Fruit fly (Drosophila melanogaster) Kc167 (cell line): ENCODE results near the gene Tim17b2.

Experiments
- Myc ChIP-seq: fragments of >200 bp; optimal IDR thresholded peaks from 2 replicates; lab custom pipeline; 2017; ENCODE audit warnings: missing external identifiers
- Sin3A ChIP-seq: fragments of >200 bp; optimal IDR thresholded peaks from 2 replicates; lab custom pipeline; 2018; ENCODE audit warnings: missing external identifiers
- h ChIP-seq: fragments of >200 bp; optimal IDR thresholded peaks from 3 replicates; lab custom pipeline; 2018; ENCODE audit warnings: missing external identifiers
- insv ChIP-seq: fragments of >200 bp; optimal IDR thresholded peaks from 3 replicates; lab custom pipeline; 2018; ENCODE audit warnings: missing external identifiers
- psq ChIP-seq: fragments of >200 bp; optimal IDR thresholded peaks from 2 replicates; lab custom pipeline; 2017; ENCODE audit warnings: missing external identifiers
- ttk ChIP-seq: sonication (Bioruptor generic); optimal IDR thresholded peaks from 2 replicates; lab custom pipeline; 2017; ENCODE audit warnings: missing external identifiers

Gene Tim17b2

dm6 chr2L:15484429-15484828 lies at the start of gene Tim17b2:
Gene Tim17b2 (plus strand): TSS chr2L:15484729.
- TF ChIP-seq Myc (no peak), insv (lab: Kevin White, UChicago) (no peak), ttk (lab: Kevin White, UChicago) (no peak), Sin3A (lab: Kevin White, UChicago) (no peak), psq (lab: Kevin White, UChicago) (no peak), h (lab: Kevin White, UChicago) (no peak)

- no peak for TF ChIP-seq insv (lab: Kevin White, UChicago)
- no peak for TF ChIP-seq Myc
Measured at dm6 chr2L:15434910-15435309, 49.6 kb upstream of the Tim17b2 start.

- no peak for TF ChIP-seq ttk (lab: Kevin White, UChicago)
- no peak for TF ChIP-seq insv (lab: Kevin White, UChicago)
Measured at dm6 chr2L:15435655-15436265, 48.8 kb upstream of the Tim17b2 start.

- TF ChIP-seq Myc = no peak
Measured at dm6 chr2L:15438957-15439356, 45.6 kb upstream of the Tim17b2 start.

- TF ChIP-seq insv (lab: Kevin White, UChicago) (no peak), Sin3A (lab: Kevin White, UChicago) (no peak), ttk (lab: Kevin White, UChicago) (no peak), psq (lab: Kevin White, UChicago) (no peak), h (lab: Kevin White, UChicago) (no peak), Myc (no peak)
Measured at dm6 chr2L:15441852-15442549, 42.5 kb upstream of the Tim17b2 start.

- TF ChIP-seq psq (lab: Kevin White, UChicago) (no peak), ttk (lab: Kevin White, UChicago) (no peak), h (lab: Kevin White, UChicago) (no peak), Sin3A (lab: Kevin White, UChicago) (no peak), Myc (no peak), insv (lab: Kevin White, UChicago) (no peak)
Measured at dm6 chr2L:15458076-15458475, 26.5 kb upstream of the Tim17b2 start.

dm6 chr2L:15458919-15459318 lies 25.6 kb upstream of the Tim17b2 start:
- TF ChIP-seq Myc (no peak), insv (lab: Kevin White, UChicago) (no peak), psq (lab: Kevin White, UChicago) (no peak), h (lab: Kevin White, UChicago) (no peak), Sin3A (lab: Kevin White, UChicago) (no peak), ttk (lab: Kevin White, UChicago) (no peak)

dm6 chr2L:15462998-15463397 lies 21.5 kb upstream of the Tim17b2 start:
- no peak for TF ChIP-seq Sin3A (lab: Kevin White, UChicago)
- no peak for TF ChIP-seq insv (lab: Kevin White, UChicago)
- TF ChIP-seq psq (lab: Kevin White, UChicago) = no peak
- no peak for TF ChIP-seq Myc
- no peak for TF ChIP-seq h (lab: Kevin White, UChicago)
- no peak for TF ChIP-seq ttk (lab: Kevin White, UChicago)

- TF ChIP-seq h (lab: Kevin White, UChicago) (no peak), insv (lab: Kevin White, UChicago) (no peak), Sin3A (lab: Kevin White, UChicago) (no peak), Myc (no peak), ttk (lab: Kevin White, UChicago) (no peak), psq (lab: Kevin White, UChicago) (no peak)
Measured at dm6 chr2L:15463515-15463914, 21.0 kb upstream of the Tim17b2 start.

- TF ChIP-seq psq (lab: Kevin White, UChicago) = no peak
- TF ChIP-seq h (lab: Kevin White, UChicago) = no peak
- no peak for TF ChIP-seq insv (lab: Kevin White, UChicago)
- no peak for TF ChIP-seq ttk (lab: Kevin White, UChicago)
- TF ChIP-seq Myc = no peak
- TF ChIP-seq Sin3A (lab: Kevin White, UChicago) = no peak
Measured at dm6 chr2L:15465121-15465520, 19.4 kb upstream of the Tim17b2 start.

dm6 chr2L:15465932-15466331 lies 18.6 kb upstream of the Tim17b2 start:
- TF ChIP-seq ttk (lab: Kevin White, UChicago) (no peak), psq (lab: Kevin White, UChicago) (no peak), insv (lab: Kevin White, UChicago) (no peak), h (lab: Kevin White, UChicago) (no peak), Myc (no peak), Sin3A (lab: Kevin White, UChicago) (no peak)

- TF ChIP-seq ttk (lab: Kevin White, UChicago) (no peak), Myc (no peak), h (lab: Kevin White, UChicago) (no peak), insv (lab: Kevin White, UChicago) (no peak), Sin3A (lab: Kevin White, UChicago) (no peak), psq (lab: Kevin White, UChicago) (no peak)
Measured at dm6 chr2L:15468776-15469175, 15.8 kb upstream of the Tim17b2 start.
